Fruit fly (Drosophila melanogaster) whole organism, prepupa: ENCODE measurements around the gene Nepl19.

ENCODE experiments used
- CG6854 ChIP-seq: fragments of 200-800 bp; sonication (Bioruptor generic); optimal IDR thresholded peaks from 2 replicates; lab custom pipeline; 2017; ENCODE audit warnings: missing biosample characterization, mild to moderate bottlenecking, missing genetic modification characterization
- Sox102F ChIP-seq: fragments of 200-800 bp; sonication (Bioruptor generic); optimal IDR thresholded peaks from 2 replicates; lab custom pipeline; 2016; ENCODE audit warnings: missing biosample characterization, mild to moderate bottlenecking, missing genetic modification characterization

dm6 chr3R:28898921-28899545 lies 19.1 kb upstream of the Nepl19 start:
- TF ChIP-seq Sox102F (GFP tag; lab: Kevin White, UChicago) (no peak), CG6854 (GFP tag; lab: Kevin White, UChicago) (no peak)
